Worm (Caenorhabditis elegans) whole organism, L4 larva: Measurements from ENCODE around the gene C50B6.9.

Source experiments
- F49E8.2 ChIP-seq: sonication (generic microtip); optimal IDR thresholded peaks from 2 replicates; lab custom pipeline; 2016; ENCODE audit warnings: missing compliant biosample characterization, mild to moderate bottlenecking, missing genetic modification characterization, borderline replicate concordance
- ZK546.5 ChIP-seq, 2 experiments: sonication (generic microtip); optimal IDR thresholded peaks; 2 replicates each; lab custom pipeline; 2017; ENCODE audit warnings: missing biosample characterization in 2 of 2, missing genetic modification characterization in 2 of 2
- aly-2 ChIP-seq: sonication (generic microtip); optimal IDR thresholded peaks from 2 replicates; lab custom pipeline; 2018; ENCODE audit warnings: missing biosample characterization, missing genetic modification characterization
- ceh-32 ChIP-seq: sonication (generic microtip); optimal IDR thresholded peaks from 2 replicates; lab custom pipeline; 2016; ENCODE audit warnings: mild to moderate bottlenecking, missing genetic modification characterization, missing compliant biosample characterization; ENCODE audit not compliant: poor library complexity
- ceh-82 ChIP-seq: sonication (generic microtip); optimal IDR thresholded peaks from 2 replicates; lab custom pipeline; 2017; ENCODE audit warnings: missing biosample characterization, missing genetic modification characterization
- dmd-9 ChIP-seq: fragments of 200-800 bp; sonication (Bioruptor generic); IDR thresholded peaks from 2 replicates; pipeline ENCODE4 v1.3.6; 2022; ENCODE audit warnings: missing genetic modification reagents, missing genetic modification characterization, missing compliant biosample characterization
- jun-1 ChIP-seq: fragments of 150-350 bp; optimal IDR thresholded peaks from 2 replicates; lab custom pipeline; 2014; ENCODE audit warnings: missing biosample characterization, missing genetic modification reagents, missing genetic modification characterization
- lin-39 ChIP-seq: fragments of 150-350 bp; optimal IDR thresholded peaks from 2 replicates; lab custom pipeline; 2014; ENCODE audit warnings: missing biosample characterization, missing genetic modification reagents, missing genetic modification characterization
- nhr-11 ChIP-seq: fragments of 150-350 bp; optimal IDR thresholded peaks from 2 replicates; lab custom pipeline; 2014; ENCODE audit warnings: missing biosample characterization, missing genetic modification characterization
- nhr-77 ChIP-seq: fragments of 150-350 bp; optimal IDR thresholded peaks from 2 replicates; lab custom pipeline; 2014; ENCODE audit warnings: missing biosample characterization, missing genetic modification characterization
- snpc-4 ChIP-seq: fragments of 150-350 bp; optimal IDR thresholded peaks from 2 replicates; lab custom pipeline; 2014; ENCODE audit warnings: missing biosample characterization, missing genetic modification characterization

DNA sequence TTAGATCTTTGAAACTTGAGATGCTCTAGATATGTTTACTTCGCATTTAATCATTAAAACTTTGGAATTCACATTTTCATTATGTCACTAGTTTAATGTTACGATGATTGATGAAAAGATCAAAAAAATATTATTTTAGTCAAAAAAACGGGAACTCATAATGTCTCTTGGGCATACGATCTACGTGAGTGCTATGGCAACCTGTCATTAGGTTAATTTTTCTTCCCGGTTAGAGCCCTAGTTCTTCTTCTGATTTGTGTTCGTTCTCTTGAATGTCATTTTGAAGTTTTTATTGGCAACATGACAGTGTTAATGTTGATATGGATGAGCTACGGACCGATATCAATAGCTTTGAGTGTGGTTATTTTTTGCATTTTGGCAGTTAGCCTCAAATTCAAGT lies 27.2 kb downstream of the C50B6.9 start, which contains the start of gene srg-46:
- TF ChIP-seq dmd-9 (GFP tag; lab: Robert Waterston, UW) (no peak), lin-39 (no peak), ZK546.5 (tag; optimal IDR thresholded peaks at IDR 0.05; lab: Kevin White, UChicago) (no peak), ceh-32 (tag; lab: Kevin White, UChicago) (no peak), snpc-4 (tag; lab: Kevin White, UChicago) (no peak), nhr-11 (no peak), nhr-77 (tag; lab: Kevin White, UChicago) (no peak), ceh-82 (tag; lab: Kevin White, UChicago) (no peak), F49E8.2 (tag; lab: Kevin White, UChicago) (no peak), aly-2 (tag; lab: Kevin White, UChicago) (no peak), jun-1 (tag; lab: Kevin White, UChicago) (no peak)
